Fruit fly (Drosophila melanogaster) whole organism, embryonic: ENCODE results near the gene Sk1.

Source experiments
- Aef1 ChIP-seq: fragments of 200-800 bp; sonication (Bioruptor generic); IDR thresholded peaks from 3 replicates; pipeline ENCODE4 v1.3.6; 2022; ENCODE audit warnings: missing biosample characterization, missing genetic modification characterization
- Antp ChIP-seq: fragments of 200-800 bp; sonication (Bioruptor generic); optimal IDR thresholded peaks from 3 replicates; lab custom pipeline; 2016; ENCODE audit warnings: missing biosample characterization, missing genetic modification characterization
- Atf-2 ChIP-seq: fragments of 200-800 bp; sonication (Bioruptor generic); optimal IDR thresholded peaks from 2 replicates; lab custom pipeline; 2016; ENCODE audit warnings: missing biosample characterization, missing genetic modification characterization
- Bgb ChIP-seq: fragments of 200-800 bp; sonication (Bioruptor generic); IDR thresholded peaks from 2 replicates; pipeline ENCODE4 v1.3.6; 2022; ENCODE audit warnings: missing biosample characterization, missing genetic modification characterization; ENCODE audit not compliant: partially characterized antibody
- CG10147 ChIP-seq: fragments of 200-800 bp; sonication (Bioruptor generic); optimal IDR thresholded peaks from 2 replicates; lab custom pipeline; 2019; ENCODE audit warnings: missing biosample characterization, mild to moderate bottlenecking, missing genetic modification characterization, moderate library complexity
- CG10267 ChIP-seq: fragments of 200-800 bp; sonication (Bioruptor generic); optimal IDR thresholded peaks from 2 replicates; lab custom pipeline; 2018; ENCODE audit warnings: missing biosample characterization, mild to moderate bottlenecking, missing genetic modification characterization, moderate library complexity
- CG10543 ChIP-seq: fragments of 200-800 bp; sonication (Bioruptor generic); optimal IDR thresholded peaks from 3 replicates; lab custom pipeline; 2017; ENCODE audit warnings: missing biosample characterization, mild to moderate bottlenecking, missing genetic modification characterization, moderate library complexity
- CG11093 ChIP-seq: fragments of 200-800 bp; sonication (Bioruptor generic); IDR thresholded peaks from 3 replicates; pipeline ENCODE4 v1.3.6; 2022; ENCODE audit warnings: missing biosample characterization, missing genetic modification characterization
- CG11456 ChIP-seq: fragments of 200-800 bp; sonication (Bioruptor generic); IDR thresholded peaks from 3 replicates; pipeline ENCODE4 v1.3.6; 2022; ENCODE audit warnings: missing biosample characterization, missing genetic modification characterization
- CG12236 ChIP-seq: fragments of 200-800 bp; sonication (Bioruptor generic); optimal IDR thresholded peaks from 2 replicates; lab custom pipeline; 2016; ENCODE audit warnings: missing biosample characterization, missing genetic modification characterization
- CG12942 ChIP-seq: fragments of 200-800 bp; sonication (Bioruptor generic); optimal IDR thresholded peaks from 3 replicates; lab custom pipeline; 2016; ENCODE audit warnings: missing biosample characterization, missing genetic modification characterization
- CG1529 ChIP-seq: fragments of 200-800 bp; sonication (Bioruptor generic); optimal IDR thresholded peaks from 3 replicates; lab custom pipeline; 2018; ENCODE audit warnings: missing biosample characterization, missing genetic modification characterization
- CG15514 ChIP-seq: fragments of 200-800 bp; sonication (Bioruptor generic); optimal IDR thresholded peaks from 3 replicates; lab custom pipeline; 2017; ENCODE audit warnings: missing biosample characterization, missing genetic modification characterization, mild to moderate bottlenecking, moderate library complexity, missing genetic modification reagents
- CG15601 ChIP-seq: fragments of 200-800 bp; sonication (Bioruptor generic); optimal IDR thresholded peaks from 3 replicates; lab custom pipeline; 2019; ENCODE audit warnings: missing biosample characterization, mild to moderate bottlenecking, missing genetic modification characterization, moderate library complexity
- CG16813 ChIP-seq: fragments of 200-800 bp; sonication (Bioruptor generic); IDR thresholded peaks from 3 replicates; pipeline ENCODE4 v1.3.6; 2022; ENCODE audit warnings: missing biosample characterization, missing genetic modification characterization; ENCODE audit not compliant: partially characterized antibody
- CG17568 ChIP-seq: fragments of 200-800 bp; sonication (Bioruptor generic); optimal IDR thresholded peaks from 2 replicates; lab custom pipeline; 2018; ENCODE audit warnings: missing biosample characterization, mild to moderate bottlenecking, missing genetic modification characterization, moderate library complexity
- CG17802 ChIP-seq: fragments of 200-800 bp; sonication (Bioruptor generic); optimal IDR thresholded peaks from 2 replicates; lab custom pipeline; 2018; ENCODE audit warnings: missing biosample characterization, mild to moderate bottlenecking, missing genetic modification characterization, moderate library complexity
- CG18476 ChIP-seq: fragments of 200-800 bp; sonication (Bioruptor generic); optimal IDR thresholded peaks from 2 replicates; lab custom pipeline; 2016; ENCODE audit warnings: missing biosample characterization, mild to moderate bottlenecking, missing genetic modification characterization
- CG18764 ChIP-seq: fragments of 200-800 bp; sonication (Bioruptor generic); optimal IDR thresholded peaks from 3 replicates; lab custom pipeline; 2016; ENCODE audit warnings: missing biosample characterization, missing genetic modification characterization
- CG2202 ChIP-seq: fragments of 200-800 bp; sonication (Bioruptor generic); optimal IDR thresholded peaks from 2 replicates; lab custom pipeline; 2018; ENCODE audit warnings: missing biosample characterization, mild to moderate bottlenecking, missing genetic modification characterization
- CG34224 ChIP-seq: fragments of 200-800 bp; sonication (Bioruptor generic); IDR thresholded peaks from 3 replicates; pipeline ENCODE4 v1.3.6; 2022; ENCODE audit warnings: missing biosample characterization, missing genetic modification characterization; ENCODE audit not compliant: partially characterized antibody
- CG5953 ChIP-seq: fragments of 200-800 bp; sonication (Bioruptor generic); IDR thresholded peaks from 2 replicates; pipeline ENCODE4 v1.3.6; 2022; ENCODE audit warnings: missing biosample characterization, missing genetic modification characterization
- CG6791 ChIP-seq: fragments of 200-800 bp; sonication (Bioruptor generic); IDR thresholded peaks from 3 replicates; pipeline ENCODE4 v1.3.6; 2022; ENCODE audit warnings: missing biosample characterization, missing genetic modification characterization; ENCODE audit not compliant: partially characterized antibody
- CG7928 ChIP-seq: fragments of 200-800 bp; sonication (Bioruptor generic); optimal IDR thresholded peaks from 2 replicates; lab custom pipeline; 2017; ENCODE audit warnings: missing biosample characterization, mild to moderate bottlenecking, missing genetic modification characterization
- CoRest ChIP-seq: fragments of 200-800 bp; sonication (Bioruptor generic); optimal IDR thresholded peaks from 3 replicates; lab custom pipeline; 2018; ENCODE audit warnings: missing biosample characterization, mild to moderate bottlenecking, missing genetic modification characterization, moderate library complexity
- Dad ChIP-seq: fragments of 200-800 bp; sonication (Bioruptor generic); optimal IDR thresholded peaks from 3 replicates; lab custom pipeline; 2016; ENCODE audit warnings: missing biosample characterization, missing genetic modification characterization
- Dll ChIP-seq: fragments of 200-800 bp; sonication (Bioruptor generic); IDR thresholded peaks from 4 replicates; pipeline ENCODE4 v1.3.6; 2022; ENCODE audit warnings: missing biosample characterization, missing genetic modification characterization; ENCODE audit not compliant: partially characterized antibody
- Hr39 ChIP-seq: fragments of >200 bp; optimal IDR thresholded peaks from 2 replicates; lab custom pipeline; 2017
- Nf-YA ChIP-seq: fragments of 200-800 bp; sonication (Bioruptor generic); IDR thresholded peaks from 2 replicates; pipeline ENCODE4 v1.3.6; 2022; ENCODE audit warnings: missing biosample characterization, missing genetic modification characterization
- Sin3A ChIP-seq: fragments of >200 bp; optimal IDR thresholded peaks from 2 replicates; lab custom pipeline; 2018
- Sox100B ChIP-seq: fragments of 200-800 bp; sonication (Bioruptor generic); optimal IDR thresholded peaks from 3 replicates; lab custom pipeline; 2018; ENCODE audit warnings: missing biosample characterization, mild to moderate bottlenecking, missing genetic modification characterization
- TFAM ChIP-seq: fragments of 200-800 bp; sonication (Bioruptor generic); optimal IDR thresholded peaks from 2 replicates; lab custom pipeline; 2017; ENCODE audit warnings: missing biosample characterization, missing genetic modification characterization, inconsistent platforms
- Usf ChIP-seq: fragments of 200-800 bp; sonication (Bioruptor generic); optimal IDR thresholded peaks from 2 replicates; lab custom pipeline; 2017; ENCODE audit warnings: missing genotype, missing biosample characterization, missing genetic modification characterization
- bowl ChIP-seq: fragments of 200-800 bp; sonication (Bioruptor generic); IDR thresholded peaks from 2 replicates; pipeline ENCODE4 v1.3.6; 2022; ENCODE audit warnings: missing biosample characterization, missing genetic modification characterization
- br ChIP-seq: fragments of >200 bp; optimal IDR thresholded peaks from 2 replicates; lab custom pipeline; 2017
- da ChIP-seq: fragments of 200-800 bp; sonication (Bioruptor generic); optimal IDR thresholded peaks from 2 replicates; lab custom pipeline; 2016; ENCODE audit warnings: missing biosample characterization, missing genetic modification characterization
- exex ChIP-seq: fragments of 200-800 bp; sonication (Bioruptor generic); optimal IDR thresholded peaks from 4 replicates; lab custom pipeline; 2018; ENCODE audit warnings: missing biosample characterization, mild to moderate bottlenecking, missing genetic modification characterization, moderate library complexity
- eyg ChIP-seq: fragments of 200-800 bp; sonication (Bioruptor generic); optimal IDR thresholded peaks from 3 replicates; lab custom pipeline; 2016; ENCODE audit warnings: missing biosample characterization, missing genetic modification characterization
- kay ChIP-seq: fragments of 200-800 bp; sonication (Bioruptor generic); optimal IDR thresholded peaks from 2 replicates; lab custom pipeline; 2016; ENCODE audit warnings: missing biosample characterization, missing genetic modification characterization
- ken ChIP-seq: fragments of 200-800 bp; sonication (Bioruptor generic); IDR thresholded peaks from 3 replicates; pipeline ENCODE4 v1.3.6; 2022; ENCODE audit warnings: missing biosample characterization, missing genetic modification characterization
- lab ChIP-seq: fragments of 200-800 bp; sonication (Bioruptor generic); optimal IDR thresholded peaks from 3 replicates; lab custom pipeline; 2017; ENCODE audit warnings: missing biosample characterization, missing genetic modification characterization, mild to moderate bottlenecking, moderate library complexity, missing genetic modification reagents
- lbe ChIP-seq: fragments of 200-800 bp; sonication (Bioruptor generic); optimal IDR thresholded peaks from 2 replicates; lab custom pipeline; 2016; ENCODE audit warnings: missing biosample characterization, mild to moderate bottlenecking, missing genetic modification characterization
- lola ChIP-seq, 3 experiments: fragments of >200 bp in 2 of 3; fragments of 200-800 bp in 1 of 3; sonication (Bioruptor generic) in 1 of 3; optimal IDR thresholded peaks; 2 replicates each; lab custom pipeline; 2017 to 2019; ENCODE audit warnings: missing biosample characterization in 3 of 3, missing genetic modification characterization in 3 of 3, mild to moderate bottlenecking in 1 of 3, moderate library complexity in 1 of 3
- nmo ChIP-seq: fragments of 200-800 bp; sonication (Bioruptor generic); optimal IDR thresholded peaks from 2 replicates; lab custom pipeline; 2018; ENCODE audit warnings: missing biosample characterization, mild to moderate bottlenecking, missing genetic modification characterization, moderate library complexity
- oc ChIP-seq: fragments of 200-800 bp; sonication (Bioruptor generic); optimal IDR thresholded peaks from 2 replicates; lab custom pipeline; 2018; ENCODE audit warnings: missing biosample characterization, mild to moderate bottlenecking, missing genetic modification characterization, moderate library complexity
- pita ChIP-seq: fragments of 200-800 bp; sonication (Bioruptor generic); optimal IDR thresholded peaks from 2 replicates; lab custom pipeline; 2017; ENCODE audit warnings: missing biosample characterization, mild to moderate bottlenecking, missing genetic modification characterization
- ranshi ChIP-seq: fragments of 200-800 bp; sonication (Bioruptor generic); IDR thresholded peaks from 2 replicates; pipeline ENCODE4 v1.3.6; 2022; ENCODE audit warnings: missing biosample characterization, missing genetic modification characterization
- shn ChIP-seq: fragments of 200-800 bp; sonication (Bioruptor generic); optimal IDR thresholded peaks from 3 replicates; lab custom pipeline; 2016; ENCODE audit warnings: missing biosample characterization, missing genetic modification characterization
- slou ChIP-seq: fragments of 200-800 bp; sonication (Bioruptor generic); optimal IDR thresholded peaks from 3 replicates; lab custom pipeline; 2016; ENCODE audit warnings: missing biosample characterization, missing genetic modification characterization
- twi ChIP-seq: fragments of 200-800 bp; optimal IDR thresholded peaks from 2 replicates; lab custom pipeline; 2019; ENCODE audit warnings: missing biosample characterization, mild to moderate bottlenecking, missing genetic modification characterization, moderate library complexity
- usp ChIP-seq: fragments of >200 bp; optimal IDR thresholded peaks from 2 replicates; lab custom pipeline; 2017; ENCODE audit warnings: missing biosample characterization, missing genetic modification characterization

The Sk1 gene

DNA sequence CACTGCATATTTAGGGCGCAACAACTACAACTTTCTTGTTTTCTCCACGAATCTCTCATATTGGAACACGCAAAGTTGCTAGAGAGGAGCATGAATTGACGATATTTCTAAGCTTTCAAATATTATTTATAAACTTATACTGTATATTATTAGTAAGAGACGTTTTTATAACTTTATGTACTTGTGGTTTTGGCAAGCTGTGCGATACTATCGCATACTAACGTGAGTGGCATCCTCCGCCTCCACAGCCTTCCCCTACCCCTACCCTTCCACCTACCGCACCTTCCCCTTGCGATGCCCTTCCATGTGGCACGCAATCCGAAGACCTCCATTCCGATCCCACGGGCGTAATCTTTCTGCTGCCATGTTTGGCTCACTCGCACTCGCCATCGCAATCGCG lies 26.0 kb downstream of the Sk1 start (continued):
- TF ChIP-seq CG11456 (GFP tag; lab: Robert Waterston, UW) (peak; percentile 61; the same call in 1 of the 3 replicates), nmo (GFP tag; lab: Kevin White, UChicago) (no peak), CG1529 (GFP tag; lab: Kevin White, UChicago) (no peak), Sin3A (lab: Kevin White, UChicago) (no peak), da (no peak), br (lab: Kevin White, UChicago) (no peak), CG7928 (no peak), eyg (no peak), ranshi (GFP tag; lab: Robert Waterston, UW) (peak; percentile 54; the same call in 1 of the 2 replicates), CG12942 (GFP tag; lab: Kevin White, UChicago) (no peak), CG18764 (GFP tag; lab: Kevin White, UChicago) (no peak), exex (tag; lab: Kevin White, UChicago) (no peak), slou (GFP tag; lab: Kevin White, UChicago) (no peak), CG10147 (no peak), bowl (GFP tag; lab: Robert Waterston, UW) (no peak), shn (GFP tag; lab: Kevin White, UChicago) (no peak), CG17802 (tag; lab: Kevin White, UChicago) (no peak), TFAM (GFP tag; lab: Kevin White, UChicago) (no peak), Dll (GFP tag; lab: Robert Waterston, UW) (peak; percentile 55; the same call in 2 of the 4 replicates), Hr39 (lab: Kevin White, UChicago) (no peak), CG6791 (GFP tag; lab: Robert Waterston, UW) (no peak), CG15514 (GFP tag; lab: Kevin White, UChicago) (peak; percentile 15), CG10543 (no peak), Atf-2 (no peak), usp (GFP tag; lab: Kevin White, UChicago) (no peak), CG34224 (no peak), CG5953 (GFP tag; lab: Robert Waterston, UW) (no peak), Aef1 (0 out of 3 replicates have a peak, but pooled peaks have one; percentile 13), lola (GFP tag; optimal IDR thresholded peaks at IDR 0.05; lab: Kevin White, UChicago) (no peak), kay (GFP tag; lab: Kevin White, UChicago) (no peak), CG12236 (GFP tag; lab: Kevin White, UChicago) (no peak), CG15601 (tag; lab: Kevin White, UChicago) (no peak), CG18476 (GFP tag; lab: Kevin White, UChicago) (no peak), CG16813 (GFP tag; lab: Robert Waterston, UW) (no peak), pita (GFP tag; lab: Kevin White, UChicago) (no peak), CG2202 (tag; lab: Kevin White, UChicago) (no peak), CoRest (tag; lab: Kevin White, UChicago) (peak; percentile 6), lab (no peak), Antp (GFP tag; lab: Kevin White, UChicago) (no peak), lbe (no peak), CG10267 (tag; lab: Kevin White, UChicago) (no peak), Usf (GFP tag; lab: Kevin White, UChicago) (no peak), Dad (no peak), ken (GFP tag; lab: Robert Waterston, UW) (no peak), CG17568 (GFP tag; lab: Kevin White, UChicago) (no peak), twi (tag; lab: Kevin White, UChicago) (no peak), Sox100B (GFP tag; lab: Kevin White, UChicago) (peak; percentile 4), oc (tag; lab: Kevin White, UChicago) (no peak), Nf-YA (GFP tag; lab: Robert Waterston, UW) (0 out of 2 replicates have a peak, but pooled peaks have one; percentile 24), Bgb (GFP tag; lab: Robert Waterston, UW) (peak; percentile 9; the same call in 1 of the 2 replicates), CG11093 (GFP tag; lab: Robert Waterston, UW) (no peak; the same call in 2 of the 3 replicates)
